Fruit fly (Drosophila melanogaster) whole organism, embryonic: ENCODE results near the gene CG13021.

Source experiments
- B-H2 ChIP-seq: fragments of 200-800 bp; sonication (Bioruptor generic); optimal IDR thresholded peaks from 2 replicates; lab custom pipeline; 2018; ENCODE audit warnings: missing biosample characterization, mild to moderate bottlenecking, missing genetic modification characterization
- Bdp1 ChIP-seq: fragments of 200-800 bp; sonication (Bioruptor generic); optimal IDR thresholded peaks from 3 replicates; lab custom pipeline; 2016; ENCODE audit warnings: missing biosample characterization, missing genetic modification characterization
- CG11723 ChIP-seq: fragments of 200-800 bp; sonication (Bioruptor generic); optimal IDR thresholded peaks from 2 replicates; lab custom pipeline; 2017; ENCODE audit warnings: missing biosample characterization, mild to moderate bottlenecking, missing genetic modification characterization
- CG12104 ChIP-seq: fragments of 200-800 bp; sonication (Bioruptor generic); optimal IDR thresholded peaks from 3 replicates; lab custom pipeline; 2016; ENCODE audit warnings: missing biosample characterization, missing genetic modification characterization
- CG12219 ChIP-seq: fragments of 200-800 bp; sonication (Bioruptor generic); optimal IDR thresholded peaks from 3 replicates; lab custom pipeline; 2018; ENCODE audit warnings: missing biosample characterization, mild to moderate bottlenecking, missing genetic modification characterization
- CG13424 ChIP-seq: fragments of 200-800 bp; sonication (Bioruptor generic); optimal IDR thresholded peaks from 2 replicates; lab custom pipeline; 2019; ENCODE audit warnings: missing biosample characterization, mild to moderate bottlenecking, missing genetic modification characterization, moderate library complexity
- CG14441 ChIP-seq: fragments of 200-800 bp; sonication (Bioruptor generic); IDR thresholded peaks from 2 replicates; pipeline ENCODE4 v1.3.6; 2022; ENCODE audit warnings: missing biosample characterization, missing genetic modification characterization
- CG14667 ChIP-seq: fragments of 200-800 bp; sonication (Bioruptor generic); IDR thresholded peaks from 2 replicates; pipeline ENCODE4 v1.3.6; 2022; ENCODE audit warnings: missing biosample characterization, missing genetic modification characterization
- CG14710 ChIP-seq: fragments of 200-800 bp; sonication (Bioruptor generic); optimal IDR thresholded peaks from 3 replicates; lab custom pipeline; 2019; ENCODE audit warnings: missing biosample characterization, mild to moderate bottlenecking, missing genetic modification characterization, moderate library complexity
- CG14965 ChIP-seq: fragments of 200-800 bp; sonication (Bioruptor generic); optimal IDR thresholded peaks from 2 replicates; lab custom pipeline; 2016; ENCODE audit warnings: missing biosample characterization, missing genetic modification characterization, borderline replicate concordance
- CG1602 ChIP-seq: fragments of 200-800 bp; sonication (Bioruptor generic); optimal IDR thresholded peaks from 3 replicates; lab custom pipeline; 2016; ENCODE audit warnings: missing biosample characterization, missing genetic modification characterization
- CG17359 ChIP-seq: fragments of 200-800 bp; sonication (Bioruptor generic); optimal IDR thresholded peaks from 3 replicates; lab custom pipeline; 2018; ENCODE audit warnings: missing biosample characterization, mild to moderate bottlenecking, missing genetic modification characterization, moderate library complexity
- CG17568 ChIP-seq: fragments of 200-800 bp; sonication (Bioruptor generic); optimal IDR thresholded peaks from 2 replicates; lab custom pipeline; 2018; ENCODE audit warnings: missing biosample characterization, mild to moderate bottlenecking, missing genetic modification characterization, moderate library complexity
- CG2199 ChIP-seq: fragments of 200-800 bp; sonication (Bioruptor generic); IDR thresholded peaks from 3 replicates; pipeline ENCODE4 v1.3.6; 2022; ENCODE audit warnings: missing biosample characterization, missing genetic modification characterization
- CG2875 ChIP-seq: fragments of 200-800 bp; sonication (Bioruptor generic); optimal IDR thresholded peaks from 2 replicates; lab custom pipeline; 2017; ENCODE audit warnings: missing biosample characterization, mild to moderate bottlenecking, missing genetic modification characterization, missing genetic modification reagents
- CG2889 ChIP-seq: fragments of 200-800 bp; sonication (Bioruptor generic); IDR thresholded peaks from 3 replicates; pipeline ENCODE4 v1.3.6; 2022; ENCODE audit warnings: missing biosample characterization, missing genetic modification characterization
- CG4404 ChIP-seq: fragments of 200-800 bp; sonication (Bioruptor generic); IDR thresholded peaks from 2 replicates; pipeline ENCODE4 v1.3.6; 2022; ENCODE audit warnings: missing biosample characterization, missing genetic modification characterization
- CG4617 ChIP-seq: fragments of 200-800 bp; sonication (Bioruptor generic); optimal IDR thresholded peaks from 3 replicates; lab custom pipeline; 2016; ENCODE audit warnings: missing biosample characterization, missing genetic modification characterization, borderline replicate concordance
- CG5953 ChIP-seq: fragments of 200-800 bp; sonication (Bioruptor generic); IDR thresholded peaks from 2 replicates; pipeline ENCODE4 v1.3.6; 2022; ENCODE audit warnings: missing biosample characterization, missing genetic modification characterization
- CG6791 ChIP-seq: fragments of 200-800 bp; sonication (Bioruptor generic); IDR thresholded peaks from 3 replicates; pipeline ENCODE4 v1.3.6; 2022; ENCODE audit warnings: missing biosample characterization, missing genetic modification characterization; ENCODE audit not compliant: partially characterized antibody
- CG7271 ChIP-seq: fragments of 200-800 bp; sonication (Bioruptor generic); optimal IDR thresholded peaks from 2 replicates; lab custom pipeline; 2018; ENCODE audit warnings: missing biosample characterization, mild to moderate bottlenecking, missing genetic modification characterization, moderate library complexity
- CG8281 ChIP-seq: fragments of 200-800 bp; sonication (Bioruptor generic); optimal IDR thresholded peaks from 2 replicates; lab custom pipeline; 2018; ENCODE audit warnings: missing biosample characterization, mild to moderate bottlenecking, missing genetic modification characterization, moderate library complexity
- Camta ChIP-seq: fragments of 200-800 bp; sonication (Bioruptor generic); optimal IDR thresholded peaks from 2 replicates; lab custom pipeline; 2016; ENCODE audit warnings: missing biosample characterization, missing genetic modification characterization
- GATAe ChIP-seq: fragments of 200-800 bp; sonication (Bioruptor generic); conservative IDR thresholded peaks from 2 replicates; pipeline ENCODE4 v1.3.6; 2022; ENCODE audit warnings: missing biosample characterization, missing genetic modification characterization
- Gug ChIP-seq: fragments of 200-800 bp; sonication (Bioruptor generic); IDR thresholded peaks from 4 replicates; pipeline ENCODE4 v1.3.6; 2022; ENCODE audit warnings: missing biosample characterization, missing genetic modification characterization
- Hmr ChIP-seq: fragments of 200-800 bp; sonication (Bioruptor generic); optimal IDR thresholded peaks from 3 replicates; lab custom pipeline; 2017; ENCODE audit warnings: mild to moderate bottlenecking, missing biosample characterization, missing genetic modification reagents, missing genetic modification characterization
- PHDP ChIP-seq: fragments of 200-800 bp; sonication (Bioruptor generic); optimal IDR thresholded peaks from 3 replicates; lab custom pipeline; 2018; ENCODE audit warnings: missing biosample characterization, mild to moderate bottlenecking, missing genetic modification characterization, moderate library complexity
- Rx ChIP-seq: fragments of 200-800 bp; sonication (Bioruptor generic); IDR thresholded peaks from 2 replicates; pipeline ENCODE4 v1.3.6; 2022; ENCODE audit warnings: missing biosample characterization, missing genetic modification characterization
- Sry-δ ChIP-seq: fragments of 200-800 bp; sonication (Bioruptor generic); optimal IDR thresholded peaks from 2 replicates; lab custom pipeline; 2016; ENCODE audit warnings: missing biosample characterization, missing genetic modification characterization
- Vsx1 ChIP-seq: fragments of 200-800 bp; sonication (Bioruptor generic); optimal IDR thresholded peaks from 2 replicates; lab custom pipeline; 2017; ENCODE audit warnings: missing biosample characterization, mild to moderate bottlenecking, missing genetic modification characterization, missing genetic modification reagents
- ara ChIP-seq: fragments of 200-800 bp; sonication (Bioruptor generic); IDR thresholded peaks from 2 replicates; pipeline ENCODE4 v1.3.6; 2022; ENCODE audit warnings: missing biosample characterization, missing genetic modification characterization
- bab2 ChIP-seq: fragments of 200-800 bp; sonication (Bioruptor generic); optimal IDR thresholded peaks from 2 replicates; lab custom pipeline; 2016; ENCODE audit warnings: missing biosample characterization, missing genetic modification characterization
- bcd ChIP-seq: fragments of 200-800 bp; sonication (Bioruptor generic); optimal IDR thresholded peaks from 2 replicates; lab custom pipeline; 2017; ENCODE audit warnings: missing biosample characterization, mild to moderate bottlenecking, missing genetic modification characterization
- bsh ChIP-seq, 2 experiments: fragments of 200-800 bp; sonication (Bioruptor generic); optimal IDR thresholded peaks; 2 replicates each; lab custom pipeline; 2017 to 2018; ENCODE audit warnings: mild to moderate bottlenecking in 2 of 2, missing biosample characterization in 2 of 2, missing genetic modification characterization in 2 of 2, moderate library complexity in 1 of 2
- crc ChIP-seq: fragments of 200-800 bp; sonication (Bioruptor generic); optimal IDR thresholded peaks from 2 replicates; lab custom pipeline; 2016; ENCODE audit warnings: missing biosample characterization, missing genetic modification characterization
- crol ChIP-seq: fragments of 200-800 bp; sonication (Bioruptor generic); IDR thresholded peaks from 2 replicates; pipeline ENCODE4 v1.3.6; 2022; ENCODE audit warnings: missing biosample characterization, missing genetic modification characterization
- danr ChIP-seq: fragments of 200-800 bp; sonication (Bioruptor generic); IDR thresholded peaks from 2 replicates; pipeline ENCODE4 v1.3.6; 2022; ENCODE audit warnings: missing biosample characterization, missing genetic modification characterization
- gfzf ChIP-seq: fragments of 200-800 bp; sonication (Bioruptor generic); optimal IDR thresholded peaks from 2 replicates; lab custom pipeline; 2016; ENCODE audit warnings: missing biosample characterization, mild to moderate bottlenecking, missing genetic modification characterization, moderate library complexity
- gt ChIP-seq: fragments of 200-800 bp; sonication (Bioruptor generic); IDR thresholded peaks from 2 replicates; pipeline ENCODE4 v1.3.6; 2022; ENCODE audit warnings: missing biosample characterization, missing genetic modification characterization
- ind ChIP-seq: fragments of 200-800 bp; sonication (Bioruptor generic); optimal IDR thresholded peaks from 3 replicates; lab custom pipeline; 2016; ENCODE audit warnings: missing biosample characterization, missing genetic modification characterization
- inv ChIP-seq: fragments of 200-800 bp; sonication (Bioruptor generic); IDR thresholded peaks from 2 replicates; pipeline ENCODE4 v1.3.6; 2022; ENCODE audit warnings: missing biosample characterization, missing genetic modification characterization; ENCODE audit not compliant: partially characterized antibody
- kni ChIP-seq: fragments of 200-800 bp; sonication (Bioruptor generic); optimal IDR thresholded peaks from 3 replicates; lab custom pipeline; 2017; ENCODE audit warnings: mild to moderate bottlenecking, missing biosample characterization, missing genetic modification reagents, missing genetic modification characterization
- lola ChIP-seq, 3 experiments: fragments of >200 bp in 2 of 3; fragments of 200-800 bp in 1 of 3; sonication (Bioruptor generic) in 1 of 3; optimal IDR thresholded peaks; 2 replicates each; lab custom pipeline; 2017 to 2019; ENCODE audit warnings: missing biosample characterization in 3 of 3, missing genetic modification characterization in 3 of 3, mild to moderate bottlenecking in 1 of 3, moderate library complexity in 1 of 3
- onecut ChIP-seq: fragments of 200-800 bp; sonication (Bioruptor generic); IDR thresholded peaks from 2 replicates; pipeline ENCODE4 v1.3.6; 2022; ENCODE audit warnings: missing biosample characterization, missing genetic modification characterization
- otp ChIP-seq: fragments of 200-800 bp; sonication (Bioruptor generic); IDR thresholded peaks from 3 replicates; pipeline ENCODE4, ENCODE4 v1.3.6; 2022; ENCODE audit warnings: missing biosample characterization, missing genetic modification characterization
- pfk ChIP-seq: fragments of 200-800 bp; sonication (Bioruptor generic); optimal IDR thresholded peaks from 2 replicates; lab custom pipeline; 2018; ENCODE audit warnings: missing biosample characterization, mild to moderate bottlenecking, missing genetic modification characterization, moderate library complexity
- slou ChIP-seq: fragments of 200-800 bp; sonication (Bioruptor generic); optimal IDR thresholded peaks from 3 replicates; lab custom pipeline; 2016; ENCODE audit warnings: missing biosample characterization, missing genetic modification characterization
- sr ChIP-seq: fragments of 200-800 bp; sonication (Bioruptor generic); IDR thresholded peaks from 3 replicates; pipeline ENCODE4 v1.3.6; 2022; ENCODE audit warnings: missing biosample characterization, missing genetic modification characterization
- toy ChIP-seq: fragments of 200-800 bp; sonication (Bioruptor generic); IDR thresholded peaks from 2 replicates; pipeline ENCODE4 v1.3.6; 2022; ENCODE audit warnings: missing biosample characterization, missing genetic modification characterization
- unc-4 ChIP-seq: fragments of 200-800 bp; sonication (Bioruptor generic); IDR thresholded peaks from 2 replicates; pipeline ENCODE4 v1.3.6; 2022; ENCODE audit warnings: missing biosample characterization, missing genetic modification characterization; ENCODE audit not compliant: partially characterized antibody
- zen ChIP-seq: fragments of 200-800 bp; sonication (Bioruptor generic); optimal IDR thresholded peaks from 3 replicates; lab custom pipeline; 2018; ENCODE audit warnings: missing biosample characterization, mild to moderate bottlenecking, missing genetic modification characterization, moderate library complexity

CG13021 gene

dm6 chrX:3476009-3476408 lies 38.1 kb upstream of the CG13021 start:
- TF ChIP-seq GATAe (GFP tag; lab: Robert Waterston, UW): no peak
- no peak for TF ChIP-seq otp (GFP tag; lab: Robert Waterston, UW)
- TF ChIP-seq CG5953 (GFP tag; lab: Robert Waterston, UW): no peak
- TF ChIP-seq CG17568 (GFP tag; lab: Kevin White, UChicago): no peak
- no peak for TF ChIP-seq gfzf
- TF ChIP-seq CG17359: peak; percentile 54
- peak; percentile 63 for TF ChIP-seq zen
- TF ChIP-seq CG12104 (GFP tag; lab: Kevin White, UChicago): no peak
- TF ChIP-seq CG14667 (GFP tag; lab: Robert Waterston, UW): no peak
- TF ChIP-seq CG2199 (GFP tag; lab: Robert Waterston, UW): no peak
- no peak for TF ChIP-seq B-H2
- TF ChIP-seq CG14965 (GFP tag; lab: Kevin White, UChicago): no peak
- no peak for TF ChIP-seq crc (GFP tag; lab: Kevin White, UChicago)
- no peak for TF ChIP-seq Sry-δ
- TF ChIP-seq crol (GFP tag; lab: Robert Waterston, UW): no peak
- TF ChIP-seq CG4617 (GFP tag; lab: Kevin White, UChicago): no peak
- no peak for TF ChIP-seq kni
- peak; percentile 5 for TF ChIP-seq Vsx1 (GFP tag; lab: Kevin White, UChicago)
- TF ChIP-seq Bdp1 (GFP tag; lab: Kevin White, UChicago): no peak
- no peak for TF ChIP-seq CG12219 (GFP tag; lab: Kevin White, UChicago)
- peak; percentile 17 for TF ChIP-seq bab2 (GFP tag; lab: Kevin White, UChicago)
- TF ChIP-seq danr: no peak
- no peak for TF ChIP-seq CG6791
- TF ChIP-seq Gug (GFP tag; lab: Robert Waterston, UW): no peak; the same call in 3 of the 4 replicates
- TF ChIP-seq CG2875 (GFP tag; lab: Kevin White, UChicago): no peak
- TF ChIP-seq Camta (GFP tag; lab: Kevin White, UChicago): peak; percentile 28
- TF ChIP-seq toy: no peak
- TF ChIP-seq CG8281 (tag; lab: Kevin White, UChicago): no peak
- TF ChIP-seq sr (GFP tag; lab: Robert Waterston, UW): no peak
- no peak for TF ChIP-seq unc-4
- peak; percentile 25 for TF ChIP-seq CG13424 (tag; lab: Kevin White, UChicago)
- peak; percentile 16 for TF ChIP-seq CG1602 (GFP tag; lab: Kevin White, UChicago)
- TF ChIP-seq inv (GFP tag; lab: Robert Waterston, UW): no peak
- no peak for TF ChIP-seq Hmr
- no peak for TF ChIP-seq CG2889
- no peak for TF ChIP-seq slou (GFP tag; lab: Kevin White, UChicago)
- peak; percentile 1 for TF ChIP-seq bcd
- TF ChIP-seq CG14710 (tag; lab: Kevin White, UChicago): peak; percentile 38
- TF ChIP-seq Rx (GFP tag; lab: Robert Waterston, UW): no peak
- peak in 1 of 3 experiments; percentile 59 for TF ChIP-seq lola (GFP tag; optimal IDR thresholded peaks at IDR 0.05; lab: Kevin White, UChicago)
- 0 out of 2 replicates have a peak, but pooled peaks have one; percentile 20 for TF ChIP-seq gt
- peak; percentile 27 for TF ChIP-seq PHDP
- TF ChIP-seq CG4404 (GFP tag; lab: Robert Waterston, UW): no peak
- peak; percentile 6 for TF ChIP-seq ind
- no peak for TF ChIP-seq pfk (GFP tag; lab: Kevin White, UChicago)
- TF ChIP-seq CG11723 (GFP tag; lab: Kevin White, UChicago): no peak
- TF ChIP-seq bsh (GFP tag; optimal IDR thresholded peaks at IDR 0.05; lab: Kevin White, UChicago): peak in 1 of 2 experiments; percentile 60
- 0 out of 2 replicates have a peak, but pooled peaks have one; percentile 15 for TF ChIP-seq ara
- TF ChIP-seq CG14441 (GFP tag; lab: Robert Waterston, UW): peak; percentile 33; the same call in 1 of the 2 replicates
- no peak for TF ChIP-seq CG7271
- TF ChIP-seq onecut (GFP tag; lab: Robert Waterston, UW): no peak
